Worm (Caenorhabditis elegans): Measurements from ENCODE around the gene sru-39.

sru-39 gene

DNA sequence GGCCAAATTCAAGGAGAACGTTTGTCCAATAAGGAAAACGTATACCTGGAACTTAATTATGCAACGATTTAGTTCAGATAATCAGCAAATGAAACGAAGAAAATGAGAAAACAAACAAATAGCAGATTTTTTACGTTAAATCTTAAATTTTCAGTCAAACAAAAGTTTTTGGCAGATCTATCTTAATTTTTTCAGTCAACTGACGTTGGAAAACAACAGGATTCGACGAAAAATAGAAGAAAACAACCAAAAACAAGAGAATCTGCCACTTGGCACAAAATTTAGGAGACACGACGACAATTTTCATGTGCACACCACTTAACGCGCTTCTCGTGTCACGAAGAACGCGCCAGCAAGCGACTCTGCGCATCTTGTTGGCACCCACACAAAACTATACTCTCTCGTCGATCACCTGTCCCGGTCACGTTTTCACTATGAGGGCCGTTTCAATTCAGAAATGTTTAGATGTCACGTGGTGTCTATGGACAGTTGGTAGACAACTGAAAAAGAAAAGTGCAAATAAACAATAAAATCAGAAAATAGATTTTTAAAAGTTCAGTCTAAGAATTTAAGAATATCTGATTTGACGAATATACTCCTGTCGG is 13.5 kb upstream of the sru-39 start, which contains the start of gene ztf-7 (continued):
- TF ChIP-seq arid-1 (GFP tag; conservative IDR thresholded peaks at IDR 0.05) (peak; percentile 77), ztf-11 (tag; optimal IDR thresholded peaks at IDR 0.05) (no peak), mxl-3 (GFP tag; optimal IDR thresholded peaks at IDR 0.05) (peak; percentile 99), lsy-2 (tag; optimal IDR thresholded peaks at IDR 0.05) (peak; percentile 80 to 95), hmg-1.1 (GFP tag; IDR thresholded peaks at IDR 0.05) (peak; percentile 91), ama-1 (optimal IDR thresholded peaks at IDR 0.05) (peak; percentile 12), tag-97 (GFP tag; IDR thresholded peaks at IDR 0.05) (no peak), madf-9 (GFP tag; conservative IDR thresholded peaks at IDR 0.05) (peak; percentile 86)

DNA sequence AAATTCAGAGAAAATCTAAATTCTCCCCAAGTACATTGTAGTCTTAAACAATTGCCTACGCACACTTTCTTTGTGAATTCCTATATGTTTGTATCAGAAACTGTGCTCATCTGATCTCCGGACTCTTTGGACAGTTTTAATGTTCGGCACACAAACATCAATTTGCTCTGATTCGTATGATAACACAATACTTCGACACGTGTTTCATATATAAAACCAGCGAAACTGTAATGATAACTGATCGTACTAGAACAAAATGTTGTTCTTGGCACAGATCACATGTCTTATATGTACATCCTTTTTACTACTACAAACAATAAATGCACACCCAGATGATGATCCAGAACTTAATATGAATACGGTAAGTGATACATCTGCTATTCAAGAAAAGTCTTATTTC is 11.9 kb upstream of the sru-39 start, which contains the start of gene lipl-2:
Gene lipl-2 (plus strand): TSS at position 236 of the 400 bp plus-strand sequence.
- TF ChIP-seq duxl-1 (tag; optimal IDR thresholded peaks at IDR 0.05; ENCODE audit: poor library complexity) (no peak), nhr-77 (tag; optimal IDR thresholded peaks at IDR 0.05) (peak; percentile 60), php-3 (GFP tag; IDR thresholded peaks at IDR 0.05) (peak; percentile 69), mxl-3 (GFP tag; optimal IDR thresholded peaks at IDR 0.05) (peak; percentile 32), T20F7.1 (GFP tag; optimal IDR thresholded peaks at IDR 0.05) (peak; percentile 33), mdl-1 (tag; optimal IDR thresholded peaks at IDR 0.05) (peak in 1 of 2 experiments; percentile 36), unc-62 (GFP tag; optimal IDR thresholded peaks at IDR 0.05 in 1 of 2) (peak in 1 of 2 experiments; percentile 26), unc-62 (tag; optimal IDR thresholded peaks at IDR 0.05) (no peak), nhr-42 (GFP tag; IDR thresholded peaks at IDR 0.05) (peak; percentile 62; the same call in 1 of the 2 replicates), dmd-6 (GFP tag; IDR thresholded peaks at IDR 0.05) (peak; percentile 79), daf-16 (GFP tag; optimal IDR thresholded peaks at IDR 0.05) (no peak), daf-16 (tag; optimal IDR thresholded peaks at IDR 0.05) (peak; percentile 90), hlh-30 (tag; optimal IDR thresholded peaks at IDR 0.05; ENCODE audit: insufficient read depth) (peak; percentile 37), arid-1 (GFP tag; conservative IDR thresholded peaks at IDR 0.05) (no peak), hlh-11 (tag; optimal IDR thresholded peaks at IDR 0.05) (peak; percentile 82), dve-1 (tag; optimal IDR thresholded peaks at IDR 0.05; ENCODE audit: insufficient read depth) (peak; percentile 92), ceh-62 (tag; optimal IDR thresholded peaks at IDR 0.05) (no peak), nhr-102 (tag; optimal IDR thresholded peaks at IDR 0.05) (peak; percentile 3), nhr-28 (tag; optimal IDR thresholded peaks at IDR 0.05) (peak; percentile 92), madf-9 (GFP tag; conservative IDR thresholded peaks at IDR 0.05) (no peak)

DNA sequence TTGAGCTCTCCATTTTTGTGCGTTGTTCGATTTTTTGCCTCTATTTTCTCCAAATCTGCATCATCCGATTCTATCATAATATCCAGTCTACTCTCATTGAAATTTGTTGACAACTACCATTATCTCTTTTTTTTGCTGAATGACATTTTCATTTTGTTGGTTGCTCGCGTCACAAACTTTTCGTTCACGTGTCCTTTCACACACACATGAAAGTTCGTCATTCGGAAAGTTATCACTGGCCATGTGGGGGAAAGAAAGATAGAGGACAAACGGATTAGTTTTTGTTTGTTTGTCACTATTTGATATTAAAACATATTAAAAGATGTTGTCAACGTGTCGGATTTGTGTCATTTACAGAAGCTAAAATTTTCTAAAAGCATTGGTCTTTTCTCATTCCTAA is 8.3 kb upstream of the sru-39 start:
- TF ChIP-seq nhr-10 (tag; optimal IDR thresholded peaks at IDR 0.05), result no peak
- no peak for TF ChIP-seq hlh-11 (tag; optimal IDR thresholded peaks at IDR 0.05)
- TF ChIP-seq nhr-28 (tag; optimal IDR thresholded peaks at IDR 0.05), result no peak
- no peak for TF ChIP-seq hlh-30 (tag; optimal IDR thresholded peaks at IDR 0.05; ENCODE audit: insufficient read depth)
- no peak for TF ChIP-seq ZK546.5 (tag; optimal IDR thresholded peaks at IDR 0.05)
- peak; percentile 65 for TF ChIP-seq dve-1 (tag; optimal IDR thresholded peaks at IDR 0.05; ENCODE audit: insufficient read depth)
- no peak for TF ChIP-seq aly-2 (tag; optimal IDR thresholded peaks at IDR 0.05)
- no peak for TF ChIP-seq pha-4 (GFP tag; IDR thresholded peaks at IDR 0.05)
- TF ChIP-seq pha-4 (tag; optimal IDR thresholded peaks at IDR 0.05), result no peak
- no peak for TF ChIP-seq jun-1 (tag; optimal IDR thresholded peaks at IDR 0.05)
- no peak for TF ChIP-seq snpc-1.2 (GFP tag; IDR thresholded peaks at IDR 0.05)
- no peak for TF ChIP-seq ctbp-1 (GFP tag; IDR thresholded peaks at IDR 0.05)
- TF ChIP-seq dmd-6 (GFP tag; IDR thresholded peaks at IDR 0.05), result peak; percentile 56
- TF ChIP-seq lin-39 (tag; optimal IDR thresholded peaks at IDR 0.05), result no peak
- no peak for TF ChIP-seq spr-1 (tag; optimal IDR thresholded peaks at IDR 0.05)
- TF ChIP-seq lin-13 (GFP tag; optimal IDR thresholded peaks at IDR 0.05), result no peak
- no peak for TF ChIP-seq zfp-3 (GFP tag; conservative IDR thresholded peaks at IDR 0.05)

Data from whole organism, L4 larva.